Fruit fly (Drosophila melanogaster) whole organism, adult: ENCODE measurements around the gene otu.

Experiments used
- CG11617 ChIP-seq: fragments of 200-800 bp; sonication (Bioruptor generic); optimal IDR thresholded peaks from 2 replicates; lab custom pipeline; 2017; ENCODE audit warnings: mild to moderate bottlenecking, missing biosample characterization, missing genetic modification reagents, missing genetic modification characterization
- CG12768 ChIP-seq: fragments of 200-800 bp; sonication (Bioruptor generic); optimal IDR thresholded peaks from 2 replicates; lab custom pipeline; 2017; ENCODE audit warnings: missing biosample characterization, missing genetic modification characterization, mild to moderate bottlenecking, moderate library complexity, missing genetic modification reagents
- CG14711 ChIP-seq: fragments of 200-800 bp; sonication (Bioruptor generic); optimal IDR thresholded peaks from 2 replicates; lab custom pipeline; 2018; ENCODE audit warnings: missing biosample characterization, mild to moderate bottlenecking, missing genetic modification characterization, moderate library complexity
- CG1620 ChIP-seq: fragments of 200-800 bp; sonication (Bioruptor generic); optimal IDR thresholded peaks from 2 replicates; lab custom pipeline; 2016; ENCODE audit warnings: missing biosample characterization, missing genetic modification characterization
- CG33017 ChIP-seq: fragments of 200-800 bp; sonication (Bioruptor generic); optimal IDR thresholded peaks from 2 replicates; lab custom pipeline; 2018; ENCODE audit warnings: missing biosample characterization, mild to moderate bottlenecking, missing genetic modification characterization, moderate library complexity
- CG5204 ChIP-seq: fragments of 200-800 bp; sonication (Bioruptor generic); optimal IDR thresholded peaks from 2 replicates; lab custom pipeline; 2016; ENCODE audit warnings: missing biosample characterization, missing genetic modification characterization
- CG7045 ChIP-seq: fragments of 200-800 bp; sonication (Bioruptor generic); optimal IDR thresholded peaks from 2 replicates; lab custom pipeline; 2017; ENCODE audit warnings: missing biosample characterization, mild to moderate bottlenecking, missing genetic modification characterization
- CG7101 ChIP-seq: fragments of 200-800 bp; sonication (Bioruptor generic); optimal IDR thresholded peaks from 2 replicates; lab custom pipeline; 2018; ENCODE audit warnings: missing biosample characterization, mild to moderate bottlenecking, missing genetic modification characterization, moderate library complexity
- Clk ChIP-seq: fragments of 200-800 bp; sonication (Bioruptor generic); optimal IDR thresholded peaks from 2 replicates; lab custom pipeline; 2017; ENCODE audit warnings: missing biosample characterization, missing genetic modification characterization
- Crg-1 ChIP-seq: fragments of 200-800 bp; sonication (Bioruptor generic); optimal IDR thresholded peaks from 2 replicates; lab custom pipeline; 2016; ENCODE audit warnings: missing biosample characterization, missing genetic modification characterization
- Hr96 ChIP-seq: fragments of 200-800 bp; sonication (Bioruptor generic); optimal IDR thresholded peaks from 2 replicates; lab custom pipeline; 2016; ENCODE audit warnings: missing biosample characterization, missing genetic modification characterization
- Mnt ChIP-seq: fragments of 200-800 bp; sonication (Bioruptor generic); optimal IDR thresholded peaks from 2 replicates; lab custom pipeline; 2016; ENCODE audit warnings: missing biosample characterization, mild to moderate bottlenecking, missing genetic modification characterization
- bab1 ChIP-seq: fragments of 200-800 bp; sonication (Bioruptor generic); optimal IDR thresholded peaks from 3 replicates; lab custom pipeline; 2019; ENCODE audit warnings: missing biosample characterization, mild to moderate bottlenecking, missing genetic modification characterization, moderate library complexity
- cic ChIP-seq: fragments of 200-800 bp; sonication (Bioruptor generic); optimal IDR thresholded peaks from 2 replicates; lab custom pipeline; 2017; ENCODE audit warnings: missing biosample characterization, mild to moderate bottlenecking, missing genetic modification characterization, moderate library complexity
- cnc ChIP-seq, 2 experiments: fragments of >200 bp; optimal IDR thresholded peaks; 2 replicates each; lab custom pipeline; 2017
- kay ChIP-seq: fragments of 200-800 bp; sonication (Bioruptor generic); peaks from one replicate; lab custom pipeline; 2016; ENCODE audit warnings: missing biosample characterization, missing genetic modification characterization, borderline replicate concordance
- ovo ChIP-seq: fragments of 200-800 bp; sonication (Bioruptor generic); optimal IDR thresholded peaks from 2 replicates; lab custom pipeline; 2016; ENCODE audit warnings: missing biosample characterization, missing genetic modification characterization
- pad ChIP-seq: fragments of 200-800 bp; sonication (Bioruptor generic); optimal IDR thresholded peaks from 3 replicates; lab custom pipeline; 2017; ENCODE audit warnings: missing biosample characterization, missing genetic modification characterization, mild to moderate bottlenecking, moderate library complexity, missing genetic modification reagents
- tj ChIP-seq: fragments of 200-800 bp; sonication (Bioruptor generic); optimal IDR thresholded peaks from 3 replicates; lab custom pipeline; 2017; ENCODE audit warnings: missing biosample characterization, mild to moderate bottlenecking, missing genetic modification characterization, moderate library complexity
- toe ChIP-seq: fragments of 200-800 bp; sonication (Bioruptor generic); optimal IDR thresholded peaks from 2 replicates; lab custom pipeline; 2016; ENCODE audit warnings: missing biosample characterization, missing genetic modification characterization

Gene otu

dm6 chrX:8442912-8443311, 46.4 kb downstream of the otu start:
- TF ChIP-seq bab1 (peak; percentile 29), kay (peak; percentile 30), CG11617 (GFP tag; lab: Kevin White, UChicago) (no peak)

dm6 chrX:8442161-8442560, 47.2 kb downstream of the otu start, which contains the start of gene CG12123:
CG12123 (minus strand) TSS chrX:8442348.
- no peak for TF ChIP-seq ovo (GFP tag; lab: Kevin White, UChicago)
- peak; percentile 67 for TF ChIP-seq bab1

DNA sequence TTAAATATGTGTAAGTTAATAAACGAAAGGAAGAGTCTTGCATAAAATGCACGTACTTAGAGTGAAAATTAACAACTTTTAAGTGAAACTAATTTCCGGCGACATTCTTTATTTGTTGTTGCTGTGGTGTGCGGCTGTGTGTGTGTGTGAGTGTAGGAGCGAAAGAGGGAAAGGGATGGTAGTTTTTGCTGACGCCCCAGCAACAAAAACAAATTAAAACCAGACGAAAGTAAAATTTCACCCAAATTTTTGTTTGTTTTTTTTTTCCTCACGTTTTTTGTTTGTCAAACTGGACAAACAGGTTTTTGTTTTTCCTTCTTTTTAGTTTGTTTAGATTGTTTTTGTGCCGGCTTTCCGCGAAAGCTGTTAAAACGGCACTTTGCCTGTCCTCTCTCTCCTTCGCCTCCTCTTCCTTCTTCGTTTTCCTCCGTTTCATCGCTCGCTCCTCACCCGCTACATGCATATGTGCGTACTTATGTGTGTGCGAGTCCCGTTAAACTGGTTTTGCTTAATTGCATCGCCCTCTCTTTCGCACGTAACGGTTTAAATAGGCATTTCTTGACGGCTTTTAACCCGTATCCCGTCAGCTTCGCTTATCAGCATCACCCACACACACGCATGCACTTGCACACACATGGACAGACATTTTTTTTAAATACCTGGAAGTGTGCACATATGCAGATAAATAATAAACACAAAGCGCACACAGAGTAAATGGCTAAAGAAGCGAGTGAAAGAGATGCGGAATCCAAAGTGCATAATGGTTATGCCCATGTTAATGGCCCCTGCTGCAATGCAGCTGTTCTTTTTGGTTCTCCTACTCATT, 51.8 kb downstream of the otu start, which contains the start of gene Miga:
Gene Miga, minus strand, starts transcription at position 536 of the 826 bp plus-strand sequence.
- TF ChIP-seq CG7045 (no peak), CG1620 (GFP tag; lab: Kevin White, UChicago) (no peak), kay (no peak), Crg-1 (GFP tag; lab: Kevin White, UChicago) (peak; percentile 10), CG5204 (GFP tag; lab: Kevin White, UChicago) (no peak), cic (GFP tag; lab: Kevin White, UChicago) (no peak), ovo (GFP tag; lab: Kevin White, UChicago) (peak; percentile 100), cnc (optimal IDR thresholded peaks at IDR 0.05; lab: Kevin White, UChicago) (no peak), CG12768 (GFP tag; lab: Kevin White, UChicago) (no peak), pad (GFP tag; lab: Kevin White, UChicago) (peak; percentile 96), Hr96 (GFP tag; lab: Kevin White, UChicago) (no peak), Mnt (GFP tag; lab: Kevin White, UChicago) (peak; percentile 21), CG7101 (no peak), CG14711 (tag; lab: Kevin White, UChicago) (no peak), CG11617 (GFP tag; lab: Kevin White, UChicago) (no peak), CG33017 (tag; lab: Kevin White, UChicago) (no peak), toe (GFP tag; lab: Kevin White, UChicago) (no peak), bab1 (peak; percentile 33), tj (GFP tag; lab: Kevin White, UChicago) (peak; percentile 62), Clk (no peak)

- TF ChIP-seq CG12768 (GFP tag; lab: Kevin White, UChicago) (no peak), Mnt (GFP tag; lab: Kevin White, UChicago) (peak; percentile 59), CG14711 (tag; lab: Kevin White, UChicago) (peak; percentile 61), CG1620 (GFP tag; lab: Kevin White, UChicago) (peak; percentile 14), CG33017 (tag; lab: Kevin White, UChicago) (no peak), bab1 (peak; percentile 89), Clk (no peak), cic (GFP tag; lab: Kevin White, UChicago) (no peak), CG7101 (peak; percentile 57), CG11617 (GFP tag; lab: Kevin White, UChicago) (peak; percentile 33), ovo (GFP tag; lab: Kevin White, UChicago) (no peak)
Observed at dm6 chrX:8436656-8437284, 52.6 kb downstream of the otu start, which contains the start of gene CG1440. CG1440 (plus strand) TSS chrX:8437057.
